Fruit fly (Drosophila melanogaster) Kc167 (cell line): ENCODE data around the gene NELF-B.

Experiments used
- Myc ChIP-seq: fragments of >200 bp; optimal IDR thresholded peaks from 2 replicates; lab custom pipeline; 2017; ENCODE audit warnings: missing external identifiers
- Sin3A ChIP-seq: fragments of >200 bp; optimal IDR thresholded peaks from 2 replicates; lab custom pipeline; 2018; ENCODE audit warnings: missing external identifiers
- h ChIP-seq: fragments of >200 bp; optimal IDR thresholded peaks from 3 replicates; lab custom pipeline; 2018; ENCODE audit warnings: missing external identifiers
- insv ChIP-seq: fragments of >200 bp; optimal IDR thresholded peaks from 3 replicates; lab custom pipeline; 2018; ENCODE audit warnings: missing external identifiers
- psq ChIP-seq: fragments of >200 bp; optimal IDR thresholded peaks from 2 replicates; lab custom pipeline; 2017; ENCODE audit warnings: missing external identifiers
- ttk ChIP-seq: sonication (Bioruptor generic); optimal IDR thresholded peaks from 2 replicates; lab custom pipeline; 2017; ENCODE audit warnings: missing external identifiers

DNA sequence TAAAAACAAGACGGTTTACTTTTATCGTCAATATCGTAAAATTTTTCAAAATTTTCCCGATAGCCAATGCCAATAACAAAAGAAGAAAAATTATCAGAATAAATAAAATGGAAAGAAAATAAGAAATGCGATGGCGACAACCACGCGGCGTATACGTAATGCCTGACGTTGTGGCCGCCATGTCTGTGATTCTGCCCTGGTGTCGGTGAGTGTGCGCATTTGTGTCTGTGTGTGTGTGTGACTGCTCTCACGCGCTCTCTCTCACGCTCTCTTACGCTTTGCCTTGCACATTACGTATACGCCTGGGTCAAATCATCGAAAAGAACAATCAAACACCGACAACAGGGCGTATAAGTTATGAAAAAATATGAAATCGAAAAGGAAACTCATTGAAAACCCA, 33.3 kb downstream of the NELF-B start:
- TF ChIP-seq psq (lab: Kevin White, UChicago): no peak
- no peak for TF ChIP-seq h (lab: Kevin White, UChicago)
- no peak for TF ChIP-seq Sin3A (lab: Kevin White, UChicago)
- TF ChIP-seq Myc: no peak
- TF ChIP-seq ttk: no peak
- TF ChIP-seq insv (lab: Kevin White, UChicago): no peak
